ENCODE assay signal across 4 worm cellular contexts in the genomic region with DNA sequence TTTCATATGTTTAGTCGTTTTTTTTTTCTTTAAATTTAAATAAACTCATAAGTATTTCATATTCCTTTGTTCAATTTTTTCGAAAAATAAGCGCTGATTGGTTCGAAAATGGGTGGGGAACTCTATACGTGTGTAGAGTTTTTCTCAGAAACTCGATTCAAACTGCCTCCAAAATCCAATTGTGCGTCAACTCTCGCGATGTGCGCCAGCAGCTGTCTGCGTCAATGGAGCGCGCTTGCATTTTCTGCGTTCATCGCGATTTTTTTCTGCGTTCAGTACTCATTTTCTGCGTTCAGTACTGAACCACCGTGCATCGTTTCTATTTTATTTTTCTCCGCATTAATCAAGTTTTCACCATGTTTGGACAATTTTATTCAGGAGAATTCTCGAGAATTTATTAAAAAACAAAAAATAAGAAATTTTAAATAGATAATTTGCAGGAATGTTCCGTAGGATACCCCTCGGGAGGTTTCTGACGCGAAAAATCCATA.
A peak's percentile ranks its signal among the peaks of the same experiment; 100 is the strongest.
TF ChIP-seq lines count a peak whose summit lies in the region.

Gene eelo-2 (plus strand): TSS at position 441 of the 491 bp plus-strand sequence.

TF ChIP-seq in whole organism, L2 larva, 48 proteins besides CTCF, POLR2A, EP300 and RAD21 (continued from another document):
- peak; percentile 8 to 88 for TF ChIP-seq mdl-1 (tag; optimal IDR thresholded peaks at IDR 0.05; lab: Kevin White, UChicago)
- peak; percentile 100 for TF ChIP-seq gmeb-1 (tag; optimal IDR thresholded peaks at IDR 0.05; lab: Kevin White, UChicago)
- TF ChIP-seq egl-27 (tag; optimal IDR thresholded peaks at IDR 0.05; lab: Kevin White, UChicago): peak; percentile 98
- TF ChIP-seq nhr-237 (tag; optimal IDR thresholded peaks at IDR 0.05; lab: Kevin White, UChicago): peak; percentile 91
- peak; percentile 74 for TF ChIP-seq elt-1 (tag; optimal IDR thresholded peaks at IDR 0.05; lab: Kevin White, UChicago)
- TF ChIP-seq lin-39 (tag; optimal IDR thresholded peaks at IDR 0.05; lab: Kevin White, UChicago): peak; percentile 62
- TF ChIP-seq ceh-16 (tag; optimal IDR thresholded peaks at IDR 0.05; lab: Kevin White, UChicago): peak; percentile 97
- TF ChIP-seq ztf-4 (tag; optimal IDR thresholded peaks at IDR 0.05; lab: Kevin White, UChicago): peak; percentile 96
- peak; percentile 93 for TF ChIP-seq nhr-10 (tag; optimal IDR thresholded peaks at IDR 0.05; lab: Kevin White, UChicago)
- TF ChIP-seq dmd-4 (tag; optimal IDR thresholded peaks at IDR 0.05; lab: Kevin White, UChicago): peak; percentile 58
- TF ChIP-seq nhr-129 (tag; optimal IDR thresholded peaks at IDR 0.05; lab: Kevin White, UChicago): peak; percentile 98
- TF ChIP-seq unc-39 (tag; optimal IDR thresholded peaks at IDR 0.05; lab: Kevin White, UChicago): no peak
- TF ChIP-seq nhr-25 (tag; optimal IDR thresholded peaks at IDR 0.05; lab: Kevin White, UChicago): peak; percentile 98
- TF ChIP-seq ama-1 (optimal IDR thresholded peaks at IDR 0.05; lab: Kevin White, UChicago): peak; percentile 56
- TF ChIP-seq peb-1 (tag; optimal IDR thresholded peaks at IDR 0.05; lab: Kevin White, UChicago): no peak
- TF ChIP-seq sma-3 (GFP tag; optimal IDR thresholded peaks at IDR 0.05; lab: Kevin White, UChicago): peak; percentile 99
- TF ChIP-seq ztf-1 (GFP tag; conservative IDR thresholded peaks at IDR 0.05; lab: Robert Waterston, UW): 0 out of 2 replicates have a peak, but pooled peaks have one; percentile 9
- TF ChIP-seq nhr-11 (tag; optimal IDR thresholded peaks at IDR 0.05; lab: Kevin White, UChicago): no peak
- TF ChIP-seq alr-1 (tag; optimal IDR thresholded peaks at IDR 0.05; lab: Kevin White, UChicago): no peak
- peak; percentile 91 for TF ChIP-seq snpc-4 (tag; optimal IDR thresholded peaks at IDR 0.05; lab: Kevin White, UChicago)
- TF ChIP-seq lin-13 (GFP tag; optimal IDR thresholded peaks at IDR 0.05; lab: Kevin White, UChicago): peak; percentile 98
- TF ChIP-seq R02D3.7 (tag; optimal IDR thresholded peaks at IDR 0.05; lab: Kevin White, UChicago): peak; percentile 79
- peak; percentile 97 for TF ChIP-seq mab-5 (tag; optimal IDR thresholded peaks at IDR 0.05; lab: Kevin White, UChicago)
- peak; percentile 98 for TF ChIP-seq sma-9 (GFP tag; optimal IDR thresholded peaks at IDR 0.05; lab: Kevin White, UChicago)
- TF ChIP-seq sma-9 (tag; optimal IDR thresholded peaks at IDR 0.05; lab: Kevin White, UChicago): no peak
- TF ChIP-seq fos-1 (tag; optimal IDR thresholded peaks at IDR 0.05; lab: Kevin White, UChicago): peak; percentile 98
- TF ChIP-seq nhr-12 (tag; optimal IDR thresholded peaks at IDR 0.05; lab: Kevin White, UChicago): peak; percentile 77
- TF ChIP-seq lin-11 (tag; optimal IDR thresholded peaks at IDR 0.05; lab: Kevin White, UChicago): peak; percentile 97

TF ChIP-seq in whole organism, L4 larva, 104 proteins besides CTCF, POLR2A, EP300 and RAD21 (continued from another document and continues in another):
- TF ChIP-seq nhr-41 (GFP tag; IDR thresholded peaks at IDR 0.05; lab: Robert Waterston, UW) (peak; percentile 90), saeg-2 (GFP tag; IDR thresholded peaks at IDR 0.05; lab: Robert Waterston, UW) (peak; percentile 94), ceh-62 (tag; optimal IDR thresholded peaks at IDR 0.05; lab: Kevin White, UChicago) (peak; percentile 14), mxl-3 (GFP tag; optimal IDR thresholded peaks at IDR 0.05; lab: Kevin White, UChicago) (peak; percentile 88), mep-1 (tag; optimal IDR thresholded peaks at IDR 0.05; lab: Kevin White, UChicago) (peak; percentile 99), lsy-2 (tag; optimal IDR thresholded peaks at IDR 0.05; lab: Kevin White, UChicago) (peak; percentile 91 to 97), spr-3 (GFP tag; optimal IDR thresholded peaks at IDR 0.05; lab: Kevin White, UChicago) (peak; percentile 96), mes-2 (tag; optimal IDR thresholded peaks at IDR 0.05; lab: Kevin White, UChicago; ENCODE audit: poor library complexity, severe bottlenecking) (peak; percentile 97), ama-1 (optimal IDR thresholded peaks at IDR 0.05; lab: Kevin White, UChicago) (peak; percentile 62), nhr-102 (tag; optimal IDR thresholded peaks at IDR 0.05; lab: Kevin White, UChicago) (peak; percentile 98), dpl-1 (GFP tag; optimal IDR thresholded peaks at IDR 0.05; lab: Kevin White, UChicago) (peak; percentile 100), arid-1 (GFP tag; conservative IDR thresholded peaks at IDR 0.05; lab: Robert Waterston, UW) (peak; percentile 97), ztf-7 (tag; optimal IDR thresholded peaks at IDR 0.05; lab: Kevin White, UChicago) (peak; percentile 90), Y75B8A.6 (GFP tag; IDR thresholded peaks at IDR 0.05; lab: Robert Waterston, UW) (peak; percentile 90), nhr-42 (GFP tag; IDR thresholded peaks at IDR 0.05; lab: Robert Waterston, UW) (peak; percentile 96), nhr-28 (tag; optimal IDR thresholded peaks at IDR 0.05; lab: Kevin White, UChicago) (peak; percentile 91), vab-7 (GFP tag; IDR thresholded peaks at IDR 0.05; lab: Robert Waterston, UW) (peak; percentile 87), madf-5 (GFP tag; IDR thresholded peaks at IDR 0.05; lab: Robert Waterston, UW) (peak; percentile 57 to 74; a peak in 2 of 4 replicates), lin-1 (GFP tag; IDR thresholded peaks at IDR 0.05; lab: Robert Waterston, UW) (peak; percentile 97), hlh-30 (tag; optimal IDR thresholded peaks at IDR 0.05; lab: Kevin White, UChicago; ENCODE audit: insufficient read depth) (peak; percentile 93), daf-19 (GFP tag; conservative IDR thresholded peaks at IDR 0.05; lab: Robert Waterston, UW) (peak; percentile 85; the same call in 1 of the 2 replicates), lin-29 (GFP tag; IDR thresholded peaks at IDR 0.05; lab: Robert Waterston, UW) (peak; percentile 97), mdl-1 (tag; optimal IDR thresholded peaks at IDR 0.05; lab: Kevin White, UChicago) (peak in 1 of 2 experiments; percentile 79), attf-4 (tag; optimal IDR thresholded peaks at IDR 0.05; lab: Kevin White, UChicago) (no peak), zip-11 (GFP tag; IDR thresholded peaks at IDR 0.05; lab: Robert Waterston, UW) (no peak), lir-3 (tag; optimal IDR thresholded peaks at IDR 0.05; lab: Kevin White, UChicago) (peak; percentile 87), dmd-8 (GFP tag; IDR thresholded peaks at IDR 0.05; lab: Robert Waterston, UW) (0 out of 2 replicates have a peak, but pooled peaks have one; percentile 13), zip-2 (tag; optimal IDR thresholded peaks at IDR 0.05; lab: Kevin White, UChicago) (peak; percentile 73), daf-16 (GFP tag; optimal IDR thresholded peaks at IDR 0.05; lab: Kevin White, UChicago) (peak; percentile 66 to 91), daf-16 (tag; optimal IDR thresholded peaks at IDR 0.05; lab: Kevin White, UChicago) (peak; percentile 80), F26F4.8 (GFP tag; conservative IDR thresholded peaks at IDR 0.05; lab: Robert Waterston, UW) (no peak), nhr-76 (tag; optimal IDR thresholded peaks at IDR 0.05; lab: Kevin White, UChicago) (peak; percentile 75)

TF ChIP-seq in whole organism, late embryonic, 69 proteins besides CTCF, POLR2A, EP300 and RAD21 (continued from another document and continues in another):
- TF ChIP-seq ztf-16 (tag; optimal IDR thresholded peaks at IDR 0.05; lab: Kevin White, UChicago) (peak; percentile 69), ttx-3 (tag; optimal IDR thresholded peaks at IDR 0.05; lab: Kevin White, UChicago) (peak; percentile 6), tbx-7 (tag; optimal IDR thresholded peaks at IDR 0.05; lab: Kevin White, UChicago) (no peak), ceh-9 (tag; optimal IDR thresholded peaks at IDR 0.05; lab: Kevin White, UChicago) (no peak), nhr-11 (tag; optimal IDR thresholded peaks at IDR 0.05; lab: Kevin White, UChicago) (no peak), ceh-24 (tag; optimal IDR thresholded peaks at IDR 0.05; lab: Kevin White, UChicago) (no peak), ref-2 (tag; optimal IDR thresholded peaks at IDR 0.05; lab: Kevin White, UChicago) (peak; percentile 82), ceh-2 (tag; optimal IDR thresholded peaks at IDR 0.05; lab: Kevin White, UChicago) (peak; percentile 49), rnt-1 (tag; optimal IDR thresholded peaks at IDR 0.05; lab: Kevin White, UChicago) (peak; percentile 68), ceh-45 (GFP tag; IDR thresholded peaks at IDR 0.05; lab: Robert Waterston, UW) (no peak), lim-6 (tag; optimal IDR thresholded peaks at IDR 0.05; lab: Kevin White, UChicago) (peak; percentile 47), sox-4 (tag; optimal IDR thresholded peaks at IDR 0.05; lab: Kevin White, UChicago) (no peak), T23F11.4 (GFP tag; optimal IDR thresholded peaks at IDR 0.05; lab: Kevin White, UChicago) (no peak), ceh-22 (tag; optimal IDR thresholded peaks at IDR 0.05; lab: Kevin White, UChicago) (no peak), pros-1 (tag; optimal IDR thresholded peaks at IDR 0.05; lab: Kevin White, UChicago) (peak; percentile 92), unc-3 (GFP tag; conservative IDR thresholded peaks at IDR 0.05; lab: Robert Waterston, UW) (peak; percentile 37; the same call in 1 of the 2 replicates), unc-3 (tag; optimal IDR thresholded peaks at IDR 0.05; lab: Kevin White, UChicago) (peak; percentile 30), pax-1 (tag; optimal IDR thresholded peaks at IDR 0.05; lab: Kevin White, UChicago) (peak; percentile 61), mec-3 (tag; optimal IDR thresholded peaks at IDR 0.05; lab: Kevin White, UChicago; ENCODE audit: borderline replicate concordance) (no peak), ceh-14 (tag; optimal IDR thresholded peaks at IDR 0.05; lab: Kevin White, UChicago) (peak; percentile 49), hlh-13 (GFP tag; optimal IDR thresholded peaks at IDR 0.05; lab: Kevin White, UChicago) (no peak), nfya-1 (tag; optimal IDR thresholded peaks at IDR 0.05; lab: Kevin White, UChicago) (peak; percentile 93), ceh-18 (tag; optimal IDR thresholded peaks at IDR 0.05; lab: Kevin White, UChicago) (peak; percentile 94), ets-4 (tag; optimal IDR thresholded peaks at IDR 0.05; lab: Kevin White, UChicago) (peak; percentile 69), fkh-10 (GFP tag; optimal IDR thresholded peaks at IDR 0.05; lab: Kevin White, UChicago) (peak; percentile 57), ceh-48 (tag; optimal IDR thresholded peaks at IDR 0.05; lab: Kevin White, UChicago) (peak; percentile 50), unc-86 (tag; optimal IDR thresholded peaks at IDR 0.05; lab: Kevin White, UChicago) (peak; percentile 63), nhr-232 (tag; optimal IDR thresholded peaks at IDR 0.05; lab: Kevin White, UChicago) (no peak), odd-2 (tag; optimal IDR thresholded peaks at IDR 0.05; lab: Kevin White, UChicago) (no peak), dmd-4 (tag; optimal IDR thresholded peaks at IDR 0.05; lab: Kevin White, UChicago; ENCODE audit: borderline replicate concordance) (peak; percentile 45), C38D4.7 (GFP tag; optimal IDR thresholded peaks at IDR 0.05; lab: Kevin White, UChicago) (no peak), che-1 (tag; optimal IDR thresholded peaks at IDR 0.05; lab: Kevin White, UChicago) (no peak), madf-2 (tag; optimal IDR thresholded peaks at IDR 0.05; lab: Kevin White, UChicago) (peak; percentile 33), K02D7.2 (tag; optimal IDR thresholded peaks at IDR 0.05; lab: Kevin White, UChicago) (no peak), K09A11.1 (tag; optimal IDR thresholded peaks at IDR 0.05; lab: Kevin White, UChicago; ENCODE audit: insufficient read depth) (peak; percentile 40), C08G9.2 (tag; optimal IDR thresholded peaks at IDR 0.05; lab: Kevin White, UChicago) (peak; percentile 46)

TF ChIP-seq in whole organism, mixed stage, embryonic, 35 proteins besides CTCF, POLR2A, EP300 and RAD21 (continued from another document):
- TF ChIP-seq M03D4.4 (tag; optimal IDR thresholded peaks at IDR 0.05; lab: Kevin White, UChicago) (peak; percentile 73), mep-1 (tag; optimal IDR thresholded peaks at IDR 0.05; lab: Kevin White, UChicago) (peak; percentile 98), ceh-43 (GFP tag; optimal IDR thresholded peaks at IDR 0.05; lab: Kevin White, UChicago) (peak; percentile 48), sem-2 (GFP tag; optimal IDR thresholded peaks at IDR 0.05; lab: Kevin White, UChicago) (no peak), ztf-11 (tag; optimal IDR thresholded peaks at IDR 0.05; lab: Kevin White, UChicago) (peak; percentile 79), elt-1 (tag; optimal IDR thresholded peaks at IDR 0.05; lab: Kevin White, UChicago; ENCODE audit: borderline replicate concordance, insufficient read depth) (peak; percentile 46), nhr-76 (tag; optimal IDR thresholded peaks at IDR 0.05; lab: Kevin White, UChicago) (no peak), lin-13 (tag; optimal IDR thresholded peaks at IDR 0.05; lab: Kevin White, UChicago) (peak; percentile 99)
